Worm (Caenorhabditis elegans): ENCODE data around the gene str-57.

ce11 chrV:15880705-15881104, 10.2 kb downstream of the str-57 start:
- TF ChIP-seq W03F9.2 (tag; optimal IDR thresholded peaks at IDR 0.05) (no peak), him-1 (tag; optimal IDR thresholded peaks at IDR 0.05) (no peak), dao-5 (tag; optimal IDR thresholded peaks at IDR 0.05) (no peak)
